Fruit fly (Drosophila melanogaster): ENCODE measurements around the gene CG2082.

The CG2082 gene

dm6 chr3R:5723122-5723521 lies 57.8 kb downstream of the CG2082 start:
- peak; percentile 57 for TF ChIP-seq pros (GFP tag; optimal IDR thresholded peaks at IDR 0.05)
- no peak for TF ChIP-seq gro (GFP tag; optimal IDR thresholded peaks at IDR 0.05)
- peak; percentile 50 for TF ChIP-seq oc (tag; optimal IDR thresholded peaks at IDR 0.05)

dm6 chr3R:5716755-5717309 lies 64.0 kb downstream of the CG2082 start, which contains the start of gene cas:
cas (minus strand) TSS chr3R:5716805.
- TF ChIP-seq sisA (GFP tag; IDR thresholded peaks at IDR 0.05) (no peak), CG4282 (GFP tag; optimal IDR thresholded peaks at IDR 0.05) (no peak), CG3163 (GFP tag; optimal IDR thresholded peaks at IDR 0.05) (peak; percentile 70), tgo (GFP tag; IDR thresholded peaks at IDR 0.05) (no peak), Ptx1 (GFP tag; IDR thresholded peaks at IDR 0.05) (no peak), gce (GFP tag; IDR thresholded peaks at IDR 0.05) (no peak), CG2678 (tag; optimal IDR thresholded peaks at IDR 0.05) (no peak), Nf-YB (GFP tag; optimal IDR thresholded peaks at IDR 0.05) (peak; percentile 93), pros (GFP tag; optimal IDR thresholded peaks at IDR 0.05) (peak; percentile 21), seq (GFP tag; IDR thresholded peaks at IDR 0.05) (peak; percentile 57; the same call in 1 of the 2 replicates), pan (optimal IDR thresholded peaks at IDR 0.05) (no peak), pan (GFP tag; optimal IDR thresholded peaks at IDR 0.05 in 1 of 2, IDR thresholded peaks at IDR 0.05 in 1 of 2) (no peak), CG12071 (GFP tag; optimal IDR thresholded peaks at IDR 0.05) (no peak), Dip2 (GFP tag; IDR thresholded peaks at IDR 0.05) (no peak), NfI (GFP tag; optimal IDR thresholded peaks at IDR 0.05) (no peak), CTCF (GFP tag; optimal IDR thresholded peaks at IDR 0.05) (no peak), Vsx1 (GFP tag; optimal IDR thresholded peaks at IDR 0.05) (no peak), schlank (tag; optimal IDR thresholded peaks at IDR 0.05) (no peak), hb (GFP tag; IDR thresholded peaks at IDR 0.05; ENCODE audit: partially characterized antibody) (no peak), corto (GFP tag; optimal IDR thresholded peaks at IDR 0.05) (no peak), nerfin-1 (tag; optimal IDR thresholded peaks at IDR 0.05) (peak; percentile 98), croc (GFP tag; conservative IDR thresholded peaks at IDR 0.05) (no peak), gt (GFP tag; IDR thresholded peaks at IDR 0.05) (no peak), CG17328 (GFP tag; IDR thresholded peaks at IDR 0.05) (no peak), Six4 (GFP tag; optimal IDR thresholded peaks at IDR 0.05) (no peak), E2f2 (GFP tag; IDR thresholded peaks at IDR 0.05) (no peak), sqz (GFP tag; optimal IDR thresholded peaks at IDR 0.05) (peak; percentile 83), CG17568 (GFP tag; optimal IDR thresholded peaks at IDR 0.05) (no peak), Trl (optimal IDR thresholded peaks at IDR 0.05) (peak in 1 of 2 experiments; percentile 41), Trl (GFP tag; optimal IDR thresholded peaks at IDR 0.05) (no peak), fd3F (GFP tag; optimal IDR thresholded peaks at IDR 0.05) (no peak), Nf-YC (tag; optimal IDR thresholded peaks at IDR 0.05) (peak; percentile 86), NC2α (GFP tag; optimal IDR thresholded peaks at IDR 0.05) (no peak)

All from whole organism, embryonic.